Worm (Caenorhabditis elegans) whole organism, young adult: ENCODE measurements around the gene F59C12.3.
A peak's percentile ranks its signal among the peaks of the same experiment; 100 is the strongest.

ENCODE experiments used
- B0261.1 ChIP-seq: sonication (generic microtip); optimal IDR thresholded peaks from 2 replicates; lab custom pipeline; 2016; ENCODE audit warnings: mild to moderate bottlenecking, missing genetic modification characterization, moderate library complexity, missing compliant biosample characterization
- C17E4.6 ChIP-seq: fragments of 200-800 bp; sonication (Bioruptor generic); IDR thresholded peaks from 2 replicates; pipeline ENCODE4 v1.3.6; 2022; ENCODE audit warnings: missing genetic modification reagents, missing genetic modification characterization, missing compliant biosample characterization
- F23B12.7 ChIP-seq: sonication (generic microtip); optimal IDR thresholded peaks from 2 replicates; lab custom pipeline; 2017; ENCODE audit warnings: missing genetic modification characterization, mild to moderate bottlenecking, missing compliant biosample characterization, antibody characterized with exemption, moderate library complexity; ENCODE audit not compliant: insufficient read depth
- F33H1.4 ChIP-seq: fragments of 200-800 bp; sonication (Bioruptor generic); IDR thresholded peaks from 2 replicates; pipeline ENCODE4 v1.3.6; 2022; ENCODE audit warnings: missing genetic modification reagents, missing genetic modification characterization, missing compliant biosample characterization
- F49E8.2 ChIP-seq: sonication (generic microtip); optimal IDR thresholded peaks from 3 replicates; lab custom pipeline; 2017; ENCODE audit warnings: missing genetic modification characterization, mild to moderate bottlenecking, missing compliant biosample characterization, antibody characterized with exemption, moderate library complexity; ENCODE audit not compliant: insufficient read depth
- Y53G8AR.9 ChIP-seq: fragments of 200-800 bp; sonication (Bioruptor generic); conservative IDR thresholded peaks from 2 replicates; pipeline ENCODE4 v1.3.6; 2022; ENCODE audit warnings: missing genetic modification reagents, missing genetic modification characterization, missing compliant biosample characterization
- ZK185.1 ChIP-seq: sonication (generic microtip); optimal IDR thresholded peaks from 2 replicates; lab custom pipeline; 2016; ENCODE audit warnings: mild to moderate bottlenecking, missing genetic modification characterization, missing compliant biosample characterization; ENCODE audit not compliant: poor library complexity, severe bottlenecking
- aptf-2 ChIP-seq: fragments of 200-800 bp; sonication (Bioruptor generic); conservative IDR thresholded peaks from 2 replicates; pipeline ENCODE4 v1.3.6; 2022; ENCODE audit warnings: missing genetic modification reagents, missing genetic modification characterization, missing compliant biosample characterization
- attf-6 ChIP-seq: fragments of 200-800 bp; sonication (Bioruptor generic); IDR thresholded peaks from 2 replicates; pipeline ENCODE4 v1.3.6; 2022; ENCODE audit warnings: missing genetic modification reagents, missing genetic modification characterization, missing compliant biosample characterization
- bed-1 ChIP-seq: fragments of 200-800 bp; sonication (Bioruptor generic); IDR thresholded peaks from 2 replicates; pipeline ENCODE4 v1.3.6; 2022; ENCODE audit warnings: missing genetic modification reagents, missing genetic modification characterization, missing compliant biosample characterization
- cebp-1 ChIP-seq, 2 experiments: fragments of 200-800 bp in 1 of 2; sonication (Bioruptor generic) in 1 of 2; sonication (generic microtip) in 1 of 2; IDR thresholded peaks in 1 of 2; optimal IDR thresholded peaks in 1 of 2; 2 replicates each; pipeline versions ENCODE4 v1.3.6 to Lab custom; 2017 to 2022; ENCODE audit warnings: missing compliant biosample characterization in 2 of 2, missing genetic modification characterization in 2 of 2, mild to moderate bottlenecking in 1 of 2, missing genetic modification reagents in 1 of 2, moderate library complexity in 1 of 2
- ceh-40 ChIP-seq: fragments of 200-800 bp; sonication (Bioruptor generic); IDR thresholded peaks from 2 replicates; pipeline ENCODE4 v1.3.6; 2022; ENCODE audit warnings: missing genetic modification characterization, missing compliant biosample characterization
- chd-7 ChIP-seq: sonication (generic microtip); optimal IDR thresholded peaks from 2 replicates; lab custom pipeline; 2016; ENCODE audit warnings: mild to moderate bottlenecking, missing genetic modification characterization, moderate library complexity, missing compliant biosample characterization
- die-1 ChIP-seq: sonication (generic microtip); optimal IDR thresholded peaks from 2 replicates; lab custom pipeline; 2016; ENCODE audit warnings: missing genotype, mild to moderate bottlenecking, missing genetic modification characterization, missing compliant biosample characterization
- dox-1 ChIP-seq: fragments of 200-800 bp; sonication (Bioruptor generic); IDR thresholded peaks from 2 replicates; pipeline ENCODE4 v1.3.6; 2022; ENCODE audit warnings: missing genetic modification reagents, missing genetic modification characterization, missing compliant biosample characterization
- egl-44 ChIP-seq: fragments of 200-800 bp; sonication (Bioruptor generic); IDR thresholded peaks from 2 replicates; pipeline ENCODE4 v1.3.6; 2022; ENCODE audit warnings: missing genetic modification reagents, missing genetic modification characterization, missing compliant biosample characterization
- egrh-3 ChIP-seq: fragments of 200-800 bp; sonication (Bioruptor generic); IDR thresholded peaks from 2 replicates; pipeline ENCODE4 v1.3.6; 2022; ENCODE audit warnings: missing genetic modification reagents, missing genetic modification characterization, missing compliant biosample characterization
- ekl-4 ChIP-seq: fragments of 200-800 bp; sonication (Bioruptor generic); IDR thresholded peaks from 2 replicates; pipeline ENCODE4 v1.3.6; 2022; ENCODE audit warnings: missing genetic modification reagents, missing genetic modification characterization, missing compliant biosample characterization
- gei-17 ChIP-seq: fragments of 200-800 bp; sonication (Bioruptor generic); optimal IDR thresholded peaks from 2 replicates; lab custom pipeline; 2018; ENCODE audit warnings: mild to moderate bottlenecking, missing genetic modification characterization, missing compliant biosample characterization
- him-1 ChIP-seq: sonication (generic microtip); optimal IDR thresholded peaks from 2 replicates; lab custom pipeline; 2016; ENCODE audit warnings: missing genotype, missing genetic modification reagents, missing genetic modification characterization, missing compliant biosample characterization
- hmg-1.2 ChIP-seq: fragments of 200-800 bp; sonication (Bioruptor generic); IDR thresholded peaks from 2 replicates; pipeline ENCODE4 v1.3.6; 2022; ENCODE audit warnings: missing genetic modification reagents, missing genetic modification characterization, missing compliant biosample characterization
- hmg-20 ChIP-seq: fragments of 200-800 bp; sonication (Bioruptor generic); IDR thresholded peaks from 2 replicates; pipeline ENCODE4 v1.3.6; 2022; ENCODE audit warnings: missing genetic modification reagents, missing genetic modification characterization, missing compliant biosample characterization
- hrde-1 ChIP-seq: sonication (generic microtip); optimal IDR thresholded peaks from 2 replicates; lab custom pipeline; 2016; ENCODE audit warnings: missing genetic modification characterization, mild to moderate bottlenecking, missing compliant biosample characterization, moderate library complexity, missing genotype, missing genetic modification reagents, borderline replicate concordance
- let-526 ChIP-seq: fragments of 200-800 bp; sonication (Bioruptor generic); IDR thresholded peaks from 2 replicates; pipeline ENCODE4 v1.3.6; 2022; ENCODE audit warnings: missing genetic modification reagents, missing genetic modification characterization, missing compliant biosample characterization
- let-607 ChIP-seq, 2 experiments: fragments of 200-800 bp in 1 of 2; sonication (Bioruptor generic) in 1 of 2; sonication (generic microtip) in 1 of 2; optimal IDR thresholded peaks; 2 replicates each; lab custom pipeline; 2016 to 2018; ENCODE audit warnings: mild to moderate bottlenecking in 2 of 2, missing compliant biosample characterization in 2 of 2, missing genetic modification characterization in 2 of 2, moderate library complexity in 2 of 2, missing genotype in 1 of 2
- lin-35 ChIP-seq, 3 experiments: fragments of 150-350 bp in 2 of 3; sonication (generic microtip) in 1 of 3; optimal IDR thresholded peaks; 2 replicates each; lab custom pipeline; 2014 to 2018; ENCODE audit warnings: missing biosample characterization in 3 of 3, missing genetic modification characterization in 3 of 3, missing genetic modification reagents in 3 of 3
- lin-40 ChIP-seq: sonication (generic microtip); optimal IDR thresholded peaks from 2 replicates; lab custom pipeline; 2016; ENCODE audit warnings: missing genetic modification characterization, mild to moderate bottlenecking, missing compliant biosample characterization, missing genotype, missing genetic modification reagents
- lir-1 ChIP-seq: fragments of 200-800 bp; sonication (Bioruptor generic); conservative IDR thresholded peaks from 2 replicates; pipeline ENCODE4 v1.3.6; 2022; ENCODE audit warnings: missing genetic modification reagents, missing genetic modification characterization, missing compliant biosample characterization
- lsl-1 ChIP-seq: fragments of 200-800 bp; sonication (Bioruptor generic); optimal IDR thresholded peaks from 2 replicates; lab custom pipeline; 2018; ENCODE audit warnings: mild to moderate bottlenecking, missing genetic modification characterization, moderate library complexity, missing compliant biosample characterization
- lsy-27 ChIP-seq: sonication (generic microtip); optimal IDR thresholded peaks from 2 replicates; lab custom pipeline; 2017; ENCODE audit warnings: missing genetic modification characterization, mild to moderate bottlenecking, missing compliant biosample characterization, antibody characterized with exemption, missing genotype, borderline replicate concordance; ENCODE audit not compliant: insufficient read depth
- madf-10 ChIP-seq: sonication (generic microtip); optimal IDR thresholded peaks from 2 replicates; lab custom pipeline; 2016; ENCODE audit warnings: mild to moderate bottlenecking, missing genetic modification characterization, missing compliant biosample characterization
- nfyb-1 ChIP-seq: fragments of 200-800 bp; sonication (Bioruptor generic); IDR thresholded peaks from 2 replicates; pipeline ENCODE4 v1.3.6; 2022; ENCODE audit warnings: missing genetic modification reagents, missing genetic modification characterization, missing compliant biosample characterization
- nhr-120 ChIP-seq: fragments of 200-800 bp; sonication (Bioruptor generic); IDR thresholded peaks from 2 replicates; pipeline ENCODE4 v1.3.6; 2022; ENCODE audit warnings: missing genetic modification characterization, missing compliant biosample characterization
- nhr-80 ChIP-seq: sonication (generic microtip); optimal IDR thresholded peaks from 2 replicates; lab custom pipeline; 2016; ENCODE audit warnings: missing genetic modification characterization, missing compliant biosample characterization
- nhr-90 ChIP-seq: sonication (generic microtip); optimal IDR thresholded peaks from 2 replicates; lab custom pipeline; 2016; ENCODE audit warnings: missing genotype, mild to moderate bottlenecking, missing genetic modification characterization, missing compliant biosample characterization
- rec-8 ChIP-seq, 2 experiments: sonication (generic microtip); optimal IDR thresholded peaks; 2 replicates each; lab custom pipeline; 2016; ENCODE audit warnings: mild to moderate bottlenecking in 2 of 2, missing genetic modification characterization in 2 of 2, missing genetic modification reagents in 2 of 2, missing genotype in 2 of 2, missing biosample characterization in 1 of 2, missing compliant biosample characterization in 1 of 2, moderate library complexity in 1 of 2
- repo-1 ChIP-seq: sonication (generic microtip); optimal IDR thresholded peaks from 2 replicates; lab custom pipeline; 2017; ENCODE audit warnings: mild to moderate bottlenecking, missing genetic modification characterization, missing compliant biosample characterization
- rpc-1 ChIP-seq, 2 experiments: fragments of 150-350 bp in 1 of 2; sonication (generic microtip) in 1 of 2; optimal IDR thresholded peaks; 2 replicates each; lab custom pipeline; 2014 to 2018; ENCODE audit warnings: missing biosample characterization in 1 of 2, missing genetic modification characterization in 1 of 2, missing genetic modification reagents in 1 of 2, missing genotype in 1 of 2
- snpc-1.3 ChIP-seq: sonication (generic microtip); optimal IDR thresholded peaks from 2 replicates; lab custom pipeline; 2017; ENCODE audit warnings: missing genetic modification characterization, mild to moderate bottlenecking, missing compliant biosample characterization, antibody characterized with exemption, moderate library complexity, missing genotype, missing genetic modification reagents; ENCODE audit not compliant: insufficient read depth
- unc-130 ChIP-seq: sonication (generic microtip); optimal IDR thresholded peaks from 2 replicates; lab custom pipeline; 2016; ENCODE audit warnings: missing genetic modification reagents, missing genetic modification characterization, missing compliant biosample characterization
- ztf-18 ChIP-seq: sonication (generic microtip); optimal IDR thresholded peaks from 2 replicates; lab custom pipeline; 2016; ENCODE audit warnings: missing genotype, mild to moderate bottlenecking, missing genetic modification characterization, missing compliant biosample characterization
- ztf-25 ChIP-seq: fragments of 200-800 bp; sonication (Bioruptor generic); IDR thresholded peaks from 2 replicates; pipeline ENCODE4 v1.3.6; 2022; ENCODE audit warnings: missing genetic modification reagents, missing genetic modification characterization, missing compliant biosample characterization
- ztf-6 ChIP-seq: fragments of 200-800 bp; sonication (Bioruptor generic); IDR thresholded peaks from 2 replicates; pipeline ENCODE4 v1.3.6; 2022; ENCODE audit warnings: missing genetic modification reagents, missing genetic modification characterization, missing compliant biosample characterization

F59C12.3 gene

ce11 chrX:16607128-16607527 lies 2.2 kb downstream of the F59C12.3 start:
- TF ChIP-seq ZK185.1 (tag; lab: Kevin White, UChicago) (no peak), F49E8.2 (tag; lab: Kevin White, UChicago) (no peak), gei-17 (no peak), ztf-6 (GFP tag; lab: Robert Waterston, UW) (no peak), lsl-1 (GFP tag; lab: Kevin White, UChicago) (no peak), F23B12.7 (no peak), C17E4.6 (no peak), him-1 (tag; lab: Kevin White, UChicago) (no peak)

ce11 chrX:16604566-16604965 lies 4.8 kb downstream of the F59C12.3 start:
- TF ChIP-seq cebp-1 (GFP tag; IDR thresholded peaks at IDR 0.05; lab: Robert Waterston, UW) (no peak), cebp-1 (tag; optimal IDR thresholded peaks at IDR 0.05; lab: Kevin White, UChicago) (peak; percentile 60), madf-10 (tag; lab: Kevin White, UChicago) (peak; percentile 78), let-526 (0 out of 2 replicates have a peak, but pooled peaks have one; percentile 29), chd-7 (tag; lab: Kevin White, UChicago) (peak; percentile 55), him-1 (tag; lab: Kevin White, UChicago) (peak; percentile 98), ekl-4 (GFP tag; lab: Robert Waterston, UW) (peak; percentile 53; the same call in 1 of the 2 replicates), lir-1 (GFP tag; lab: Robert Waterston, UW) (0 out of 2 replicates have a peak, but pooled peaks have one; percentile 40), rpc-1 (optimal IDR thresholded peaks at IDR 0.05; lab: Kevin White, UChicago) (peak; percentile 92), rpc-1 (tag; optimal IDR thresholded peaks at IDR 0.05; lab: Kevin White, UChicago) (peak; percentile 99), attf-6 (no peak), repo-1 (peak; percentile 55), lin-40 (tag; lab: Kevin White, UChicago) (peak; percentile 60), snpc-1.3 (peak; percentile 79), ceh-40 (GFP tag; lab: Robert Waterston, UW) (no peak), gei-17 (no peak), ZK185.1 (tag; lab: Kevin White, UChicago) (peak; percentile 69), die-1 (tag; lab: Kevin White, UChicago) (peak; percentile 92), B0261.1 (tag; lab: Kevin White, UChicago) (peak; percentile 95), F33H1.4 (GFP tag; lab: Robert Waterston, UW) (no peak), nhr-120 (GFP tag; lab: Robert Waterston, UW) (0 out of 2 replicates have a peak, but pooled peaks have one; percentile 80), nhr-90 (tag; lab: Kevin White, UChicago) (peak; percentile 86), egrh-3 (GFP tag; lab: Robert Waterston, UW) (no peak), lsy-27 (tag; lab: Kevin White, UChicago) (peak; percentile 45), dox-1 (GFP tag; lab: Robert Waterston, UW) (peak; percentile 70), nhr-80 (tag; lab: Kevin White, UChicago) (peak; percentile 27), hmg-1.2 (peak; percentile 72), lin-35 (GFP tag; optimal IDR thresholded peaks at IDR 0.05; lab: Kevin White, UChicago) (peak in 1 of 3 experiments; percentile 20), bed-1 (GFP tag; lab: Robert Waterston, UW) (no peak), hmg-20 (GFP tag; lab: Robert Waterston, UW) (no peak), hrde-1 (tag; lab: Kevin White, UChicago) (peak; percentile 32), rec-8 (tag; optimal IDR thresholded peaks at IDR 0.05; lab: Kevin White, UChicago) (peak; percentile 57 to 68), egl-44 (GFP tag; lab: Robert Waterston, UW) (peak; percentile 58; the same call in 1 of the 2 replicates), let-607 (tag; optimal IDR thresholded peaks at IDR 0.05; lab: Kevin White, UChicago) (peak; percentile 42 to 48), ztf-18 (tag; lab: Kevin White, UChicago) (peak; percentile 67), nfyb-1 (GFP tag; lab: Robert Waterston, UW) (no peak), ztf-25 (GFP tag; lab: Robert Waterston, UW) (peak; percentile 86; the same call in 1 of the 2 replicates), unc-130 (GFP tag; lab: Kevin White, UChicago) (peak; percentile 50), Y53G8AR.9 (0 out of 2 replicates have a peak, but pooled peaks have one; percentile 21), aptf-2 (GFP tag; lab: Robert Waterston, UW) (no peak)
